Fruit fly (Drosophila melanogaster) whole organism, embryonic: ENCODE data around the gene Pp1-87B.
A peak's percentile ranks its signal among the peaks of the same experiment; 100 is the strongest.

ENCODE experiments used
- Aef1 ChIP-seq: fragments of 200-800 bp; sonication (Bioruptor generic); IDR thresholded peaks from 3 replicates; pipeline ENCODE4 v1.3.6; 2022; ENCODE audit warnings: missing biosample characterization, missing genetic modification characterization
- Atf3 ChIP-seq: fragments of 200-800 bp; sonication (Bioruptor generic); optimal IDR thresholded peaks from 3 replicates; lab custom pipeline; 2016; ENCODE audit warnings: missing biosample characterization, missing genetic modification characterization
- Blimp-1 ChIP-seq: fragments of 200-800 bp; sonication (Bioruptor generic); optimal IDR thresholded peaks from 3 replicates; lab custom pipeline; 2018; ENCODE audit warnings: missing biosample characterization, missing genetic modification characterization, mild to moderate bottlenecking, moderate library complexity, missing genetic modification reagents
- CG10565 ChIP-seq: fragments of 200-800 bp; sonication (Bioruptor generic); optimal IDR thresholded peaks from 3 replicates; lab custom pipeline; 2016; ENCODE audit warnings: missing biosample characterization, mild to moderate bottlenecking, missing genetic modification characterization
- CG11247 ChIP-seq: fragments of 200-800 bp; sonication (Bioruptor generic); IDR thresholded peaks from 2 replicates; pipeline ENCODE4 v1.3.6; 2022; ENCODE audit warnings: missing biosample characterization, missing genetic modification characterization
- CG12942 ChIP-seq: fragments of 200-800 bp; sonication (Bioruptor generic); optimal IDR thresholded peaks from 3 replicates; lab custom pipeline; 2016; ENCODE audit warnings: missing biosample characterization, missing genetic modification characterization
- CG13775 ChIP-seq: fragments of 200-800 bp; sonication (Bioruptor generic); optimal IDR thresholded peaks from 3 replicates; lab custom pipeline; 2017; ENCODE audit warnings: missing biosample characterization, mild to moderate bottlenecking, missing genetic modification characterization
- CG14441 ChIP-seq: fragments of 200-800 bp; sonication (Bioruptor generic); IDR thresholded peaks from 2 replicates; pipeline ENCODE4 v1.3.6; 2022; ENCODE audit warnings: missing biosample characterization, missing genetic modification characterization
- CG15073 ChIP-seq: fragments of 200-800 bp; sonication (Bioruptor generic); optimal IDR thresholded peaks from 2 replicates; lab custom pipeline; 2016; ENCODE audit warnings: missing biosample characterization, missing genetic modification characterization
- CG1529 ChIP-seq: fragments of 200-800 bp; sonication (Bioruptor generic); optimal IDR thresholded peaks from 3 replicates; lab custom pipeline; 2018; ENCODE audit warnings: missing biosample characterization, missing genetic modification characterization
- CG1603 ChIP-seq: fragments of 200-800 bp; sonication (Bioruptor generic); optimal IDR thresholded peaks from 2 replicates; lab custom pipeline; 2019; ENCODE audit warnings: missing biosample characterization, mild to moderate bottlenecking, missing genetic modification characterization, moderate library complexity
- CG17385 ChIP-seq: fragments of 200-800 bp; sonication (Bioruptor generic); optimal IDR thresholded peaks from 3 replicates; lab custom pipeline; 2018; ENCODE audit warnings: missing biosample characterization, mild to moderate bottlenecking, missing genetic modification characterization
- CG30431 ChIP-seq: fragments of 200-800 bp; sonication (Bioruptor generic); optimal IDR thresholded peaks from 2 replicates; lab custom pipeline; 2017; ENCODE audit warnings: missing biosample characterization, missing genetic modification characterization
- CG31224 ChIP-seq: fragments of 200-800 bp; sonication (Bioruptor generic); IDR thresholded peaks from 2 replicates; pipeline ENCODE4 v1.3.6; 2022; ENCODE audit warnings: missing biosample characterization, missing genetic modification characterization
- CG31388 ChIP-seq: fragments of 200-800 bp; sonication (Bioruptor generic); optimal IDR thresholded peaks from 2 replicates; lab custom pipeline; 2016; ENCODE audit warnings: missing biosample characterization, missing genetic modification characterization
- CG33213 ChIP-seq: fragments of 200-800 bp; sonication (Bioruptor generic); optimal IDR thresholded peaks from 3 replicates; lab custom pipeline; 2016; ENCODE audit warnings: missing biosample characterization, missing genetic modification characterization
- CG33557 ChIP-seq: fragments of 200-800 bp; sonication (Bioruptor generic); optimal IDR thresholded peaks from 2 replicates; lab custom pipeline; 2019; ENCODE audit warnings: missing biosample characterization, mild to moderate bottlenecking, missing genetic modification characterization, moderate library complexity
- CG5180 ChIP-seq: fragments of 200-800 bp; sonication (Bioruptor generic); optimal IDR thresholded peaks from 3 replicates; lab custom pipeline; 2017; ENCODE audit warnings: missing biosample characterization, missing genetic modification characterization, mild to moderate bottlenecking, moderate library complexity, missing genetic modification reagents
- CG7556 ChIP-seq: fragments of 200-800 bp; sonication (Bioruptor generic); optimal IDR thresholded peaks from 2 replicates; lab custom pipeline; 2017; ENCODE audit warnings: missing biosample characterization, mild to moderate bottlenecking, missing genetic modification characterization
- CG7987 ChIP-seq: fragments of 200-800 bp; sonication (Bioruptor generic); optimal IDR thresholded peaks from 2 replicates; lab custom pipeline; 2018; ENCODE audit warnings: missing biosample characterization, mild to moderate bottlenecking, missing genetic modification characterization, moderate library complexity
- Fer2 ChIP-seq: fragments of 200-800 bp; sonication (Bioruptor generic); optimal IDR thresholded peaks from 2 replicates; lab custom pipeline; 2018; ENCODE audit warnings: missing biosample characterization, mild to moderate bottlenecking, missing genetic modification characterization, moderate library complexity
- HHEX ChIP-seq: fragments of 200-800 bp; sonication (Bioruptor generic); optimal IDR thresholded peaks from 3 replicates; lab custom pipeline; 2017; ENCODE audit warnings: missing biosample characterization, mild to moderate bottlenecking, missing genetic modification characterization, missing genetic modification reagents
- Hr78 ChIP-seq, 2 experiments: fragments of 200-800 bp in 1 of 2; fragments of >200 bp in 1 of 2; sonication (Bioruptor generic) in 1 of 2; optimal IDR thresholded peaks; 2 replicates each; lab custom pipeline; 2017 to 2019; ENCODE audit warnings: missing biosample characterization in 2 of 2, missing genetic modification characterization in 2 of 2, mild to moderate bottlenecking in 1 of 2, moderate library complexity in 1 of 2
- PHDP ChIP-seq: fragments of 200-800 bp; sonication (Bioruptor generic); optimal IDR thresholded peaks from 3 replicates; lab custom pipeline; 2018; ENCODE audit warnings: missing biosample characterization, mild to moderate bottlenecking, missing genetic modification characterization, moderate library complexity
- Sin3A ChIP-seq: fragments of >200 bp; optimal IDR thresholded peaks from 2 replicates; lab custom pipeline; 2018
- Tbp ChIP-seq: fragments of >200 bp; optimal IDR thresholded peaks from 2 replicates; lab custom pipeline; 2018; ENCODE audit warnings: missing biosample characterization, missing genetic modification characterization
- Xrp1 ChIP-seq: fragments of 200-800 bp; sonication (Bioruptor generic); IDR thresholded peaks from 2 replicates; pipeline ENCODE4 v1.3.6; 2022; ENCODE audit warnings: missing biosample characterization, missing genetic modification characterization
- ara ChIP-seq: fragments of 200-800 bp; sonication (Bioruptor generic); IDR thresholded peaks from 2 replicates; pipeline ENCODE4 v1.3.6; 2022; ENCODE audit warnings: missing biosample characterization, missing genetic modification characterization
- btn ChIP-seq: fragments of 200-800 bp; sonication (Bioruptor generic); optimal IDR thresholded peaks from 2 replicates; lab custom pipeline; 2016; ENCODE audit warnings: missing biosample characterization, missing genetic modification characterization
- chinmo ChIP-seq: fragments of 200-800 bp; sonication (Bioruptor generic); IDR thresholded peaks from 4 replicates; pipeline ENCODE4 v1.3.6; 2022; ENCODE audit warnings: missing biosample characterization, missing genetic modification characterization; ENCODE audit not compliant: partially characterized antibody
- chn ChIP-seq: fragments of 200-800 bp; sonication (Bioruptor generic); optimal IDR thresholded peaks from 2 replicates; lab custom pipeline; 2016; ENCODE audit warnings: missing biosample characterization, missing genetic modification characterization
- crol ChIP-seq: fragments of 200-800 bp; sonication (Bioruptor generic); IDR thresholded peaks from 2 replicates; pipeline ENCODE4 v1.3.6; 2022; ENCODE audit warnings: missing biosample characterization, missing genetic modification characterization
- da ChIP-seq: fragments of 200-800 bp; sonication (Bioruptor generic); optimal IDR thresholded peaks from 2 replicates; lab custom pipeline; 2016; ENCODE audit warnings: missing biosample characterization, missing genetic modification characterization
- danr ChIP-seq: fragments of 200-800 bp; sonication (Bioruptor generic); IDR thresholded peaks from 2 replicates; pipeline ENCODE4 v1.3.6; 2022; ENCODE audit warnings: missing biosample characterization, missing genetic modification characterization
- dm ChIP-seq: fragments of 200-800 bp; sonication (Bioruptor generic); optimal IDR thresholded peaks from 3 replicates; lab custom pipeline; 2016; ENCODE audit warnings: missing biosample characterization, missing genetic modification characterization
- dmrt11E ChIP-seq: fragments of 200-800 bp; sonication (Bioruptor generic); optimal IDR thresholded peaks from 3 replicates; lab custom pipeline; 2018; ENCODE audit warnings: missing biosample characterization, mild to moderate bottlenecking, missing genetic modification characterization, moderate library complexity
- eve ChIP-seq, 2 experiments: fragments of >200 bp; optimal IDR thresholded peaks; 2 replicates each; lab custom pipeline; 2017; ENCODE audit warnings: missing biosample characterization in 2 of 2, missing genetic modification characterization in 2 of 2
- fd102C ChIP-seq: fragments of 200-800 bp; sonication (Bioruptor generic); optimal IDR thresholded peaks from 2 replicates; lab custom pipeline; 2018; ENCODE audit warnings: missing biosample characterization, mild to moderate bottlenecking, missing genetic modification characterization, moderate library complexity
- fru ChIP-seq: fragments of >200 bp; optimal IDR thresholded peaks from 2 replicates; lab custom pipeline; 2017
- gt ChIP-seq: fragments of 200-800 bp; sonication (Bioruptor generic); IDR thresholded peaks from 2 replicates; pipeline ENCODE4 v1.3.6; 2022; ENCODE audit warnings: missing biosample characterization, missing genetic modification characterization
- hth ChIP-seq: fragments of >200 bp; optimal IDR thresholded peaks from 2 replicates; lab custom pipeline; 2017; ENCODE audit warnings: inconsistent platforms
- ind ChIP-seq: fragments of 200-800 bp; sonication (Bioruptor generic); optimal IDR thresholded peaks from 3 replicates; lab custom pipeline; 2016; ENCODE audit warnings: missing biosample characterization, missing genetic modification characterization
- ken ChIP-seq: fragments of 200-800 bp; sonication (Bioruptor generic); IDR thresholded peaks from 3 replicates; pipeline ENCODE4 v1.3.6; 2022; ENCODE audit warnings: missing biosample characterization, missing genetic modification characterization
- kni ChIP-seq: fragments of 200-800 bp; sonication (Bioruptor generic); optimal IDR thresholded peaks from 3 replicates; lab custom pipeline; 2017; ENCODE audit warnings: mild to moderate bottlenecking, missing biosample characterization, missing genetic modification reagents, missing genetic modification characterization
- lab ChIP-seq: fragments of 200-800 bp; sonication (Bioruptor generic); optimal IDR thresholded peaks from 3 replicates; lab custom pipeline; 2017; ENCODE audit warnings: missing biosample characterization, missing genetic modification characterization, mild to moderate bottlenecking, moderate library complexity, missing genetic modification reagents
- maf-S ChIP-seq: fragments of 200-800 bp; sonication (Bioruptor generic); optimal IDR thresholded peaks from 2 replicates; lab custom pipeline; 2016; ENCODE audit warnings: missing biosample characterization, missing genetic modification characterization
- p53 ChIP-seq: fragments of 200-800 bp; sonication (Bioruptor generic); optimal IDR thresholded peaks from 2 replicates; lab custom pipeline; 2016; ENCODE audit warnings: missing biosample characterization, missing genetic modification characterization
- slp2 ChIP-seq: fragments of 200-800 bp; sonication (Bioruptor generic); optimal IDR thresholded peaks from 2 replicates; lab custom pipeline; 2016; ENCODE audit warnings: missing biosample characterization, missing genetic modification characterization
- sug ChIP-seq: fragments of 200-800 bp; optimal IDR thresholded peaks from 2 replicates; lab custom pipeline; 2019; ENCODE audit warnings: missing biosample characterization, mild to moderate bottlenecking, missing genetic modification characterization, moderate library complexity
- tio ChIP-seq: fragments of 200-800 bp; sonication (Bioruptor generic); optimal IDR thresholded peaks from 2 replicates; lab custom pipeline; 2017; ENCODE audit warnings: missing biosample characterization, missing genetic modification characterization, inconsistent platforms
- toy ChIP-seq: fragments of 200-800 bp; sonication (Bioruptor generic); IDR thresholded peaks from 2 replicates; pipeline ENCODE4 v1.3.6; 2022; ENCODE audit warnings: missing biosample characterization, missing genetic modification characterization
- tx ChIP-seq: fragments of 200-800 bp; sonication (Bioruptor generic); optimal IDR thresholded peaks from 2 replicates; lab custom pipeline; 2016; ENCODE audit warnings: missing biosample characterization, missing genetic modification characterization
- wdn ChIP-seq: fragments of 200-800 bp; sonication (Bioruptor generic); IDR thresholded peaks from 2 replicates; pipeline ENCODE4 v1.3.6; 2022; ENCODE audit warnings: missing biosample characterization, missing genetic modification characterization

Pp1-87B gene

dm6 chr3R:12451376-12451775 is 25.7 kb upstream of the Pp1-87B start (continued):
- TF ChIP-seq toy (GFP tag; lab: Robert Waterston, UW) (no peak), danr (GFP tag; lab: Robert Waterston, UW) (no peak), kni (no peak), dmrt11E (tag; lab: Kevin White, UChicago) (no peak), ara (GFP tag; lab: Robert Waterston, UW) (no peak), Fer2 (no peak), PHDP (peak; percentile 40), fru (lab: Kevin White, UChicago) (no peak), CG14441 (GFP tag; lab: Robert Waterston, UW) (peak; percentile 14; the same call in 1 of the 2 replicates), fd102C (GFP tag; lab: Kevin White, UChicago) (no peak), btn (no peak), chinmo (GFP tag; lab: Robert Waterston, UW) (no peak), wdn (no peak), CG12942 (no peak), Sin3A (lab: Kevin White, UChicago) (no peak), CG31224 (no peak), tio (GFP tag; lab: Kevin White, UChicago) (no peak), CG13775 (GFP tag; lab: Kevin White, UChicago) (no peak), CG33557 (GFP tag; lab: Kevin White, UChicago) (no peak), CG7987 (no peak), CG31388 (GFP tag; lab: Kevin White, UChicago) (no peak), chn (GFP tag; lab: Kevin White, UChicago) (no peak), CG7556 (GFP tag; lab: Kevin White, UChicago) (peak; percentile 4), da (no peak), eve (GFP tag; optimal IDR thresholded peaks at IDR 0.05; lab: Kevin White, UChicago) (no peak), CG17385 (GFP tag; lab: Kevin White, UChicago) (peak; percentile 35), CG11247 (GFP tag; lab: Robert Waterston, UW) (no peak), ind (GFP tag; lab: Kevin White, UChicago) (peak; percentile 34), Hr78 (GFP tag; optimal IDR thresholded peaks at IDR 0.05; lab: Kevin White, UChicago) (no peak), CG33213 (GFP tag; lab: Kevin White, UChicago) (no peak), Aef1 (GFP tag; lab: Robert Waterston, UW) (no peak), dm (GFP tag; lab: Kevin White, UChicago) (no peak), CG1603 (peak; percentile 51), ken (GFP tag; lab: Robert Waterston, UW) (no peak), sug (no peak), slp2 (GFP tag; lab: Kevin White, UChicago) (peak; percentile 24), CG15073 (GFP tag; lab: Kevin White, UChicago) (no peak), gt (GFP tag; lab: Robert Waterston, UW) (no peak), Xrp1 (GFP tag; lab: Robert Waterston, UW) (peak; percentile 45), maf-S (GFP tag; lab: Kevin White, UChicago) (no peak), CG30431 (GFP tag; lab: Kevin White, UChicago) (no peak), crol (no peak), tx (GFP tag; lab: Kevin White, UChicago) (no peak), Blimp-1 (GFP tag; lab: Kevin White, UChicago) (peak; percentile 38), p53 (no peak), lab (GFP tag; lab: Kevin White, UChicago) (no peak), Atf3 (no peak), CG5180 (GFP tag; lab: Kevin White, UChicago) (no peak), hth (lab: Kevin White, UChicago) (no peak), CG10565 (GFP tag; lab: Kevin White, UChicago) (no peak), Tbp (GFP tag; lab: Kevin White, UChicago) (no peak), CG1529 (GFP tag; lab: Kevin White, UChicago) (no peak), HHEX (GFP tag; lab: Kevin White, UChicago) (peak; percentile 0)
